Worm (Caenorhabditis elegans) whole organism, early embryonic: ENCODE results near the gene pifk-1.

Experiments used
- B0310.2 ChIP-seq: sonication (generic microtip); optimal IDR thresholded peaks from 2 replicates; lab custom pipeline; 2016; ENCODE audit warnings: mild to moderate bottlenecking, missing genetic modification characterization, missing compliant biosample characterization
- aly-1 ChIP-seq: sonication (generic microtip); optimal IDR thresholded peaks from 2 replicates; lab custom pipeline; 2016; ENCODE audit warnings: missing genetic modification characterization, missing compliant biosample characterization
- ama-1 ChIP-seq: fragments of 150-350 bp; optimal IDR thresholded peaks from 2 replicates; lab custom pipeline; 2014
- tbx-11 ChIP-seq: fragments of 200-800 bp; sonication (Bioruptor generic); IDR thresholded peaks from 2 replicates; pipeline ENCODE4 v1.3.6; 2022; ENCODE audit warnings: missing genetic modification characterization, missing compliant biosample characterization

DNA sequence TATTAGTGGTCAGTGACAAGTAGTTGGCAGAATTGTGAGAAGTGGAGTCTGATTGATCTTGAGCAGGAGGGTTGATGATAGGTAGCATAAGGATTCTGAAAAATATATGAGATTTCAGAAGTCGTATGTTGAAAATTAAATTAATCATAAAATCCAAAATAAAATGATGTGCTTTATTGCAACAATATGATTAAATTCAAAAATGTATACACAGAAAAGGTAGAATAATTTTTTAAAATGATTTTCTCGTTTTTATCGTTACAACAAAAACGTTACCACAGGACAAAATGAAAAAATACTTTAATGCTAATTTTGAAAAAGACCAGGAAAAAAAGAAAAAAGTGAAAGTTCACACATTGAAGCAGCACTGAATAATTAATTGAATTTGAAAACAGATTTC lies 21.8 kb downstream of the pifk-1 start, which contains the start of gene ZC13.10:
- TF ChIP-seq tbx-11 (no peak), ama-1 (no peak), B0310.2 (no peak), aly-1 (tag; lab: Kevin White, UChicago) (no peak)
